Fruit fly (Drosophila melanogaster): ENCODE results near the gene FoxK.

Gene FoxK

DNA sequence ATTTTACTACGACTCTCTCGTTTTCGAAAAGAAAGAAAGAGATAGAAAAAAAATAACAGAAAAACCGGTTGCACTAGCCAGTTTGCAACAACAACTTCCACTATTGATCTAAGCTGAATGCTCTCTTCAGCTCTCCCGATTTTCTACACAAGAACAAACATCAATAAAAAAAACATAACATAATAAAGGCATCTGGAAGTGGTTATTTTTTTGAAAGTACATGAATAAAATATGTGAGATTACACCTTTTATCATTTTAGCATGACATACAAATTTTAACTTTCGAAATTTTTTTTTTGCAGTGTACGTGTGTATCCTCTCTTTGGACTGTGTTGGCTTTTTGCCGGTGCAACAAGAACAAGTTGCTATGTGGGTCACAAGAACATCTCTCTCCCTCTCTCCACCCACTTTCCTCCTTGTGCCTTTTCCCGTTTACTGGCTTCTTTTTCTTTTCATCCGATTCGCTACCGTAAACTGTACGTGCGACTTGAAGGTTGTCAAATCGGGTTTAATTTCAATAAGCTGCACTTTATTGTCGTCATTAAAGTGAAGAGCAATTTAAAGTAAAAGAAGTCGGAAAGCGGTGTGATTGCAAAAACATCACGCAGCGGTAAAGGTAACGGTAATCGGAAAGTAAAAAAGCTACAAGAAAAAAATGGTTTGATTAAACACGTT, 35.9 kb downstream of the FoxK start (continued):
- peak; percentile 92 for TF ChIP-seq CG9437 (GFP tag; optimal IDR thresholded peaks at IDR 0.05)
- TF ChIP-seq CG42726 (GFP tag; IDR thresholded peaks at IDR 0.05; ENCODE audit: partially characterized antibody) = no peak
- TF ChIP-seq pan (optimal IDR thresholded peaks at IDR 0.05) = no peak
- TF ChIP-seq pan (GFP tag; optimal IDR thresholded peaks at IDR 0.05 in 1 of 2, IDR thresholded peaks at IDR 0.05 in 1 of 2) = peak in 1 of 2 experiments; percentile 98
- TF ChIP-seq hth (optimal IDR thresholded peaks at IDR 0.05) = no peak
- peak; percentile 77 for TF ChIP-seq CG18011 (GFP tag; optimal IDR thresholded peaks at IDR 0.05)
- TF ChIP-seq CG14667 (GFP tag; IDR thresholded peaks at IDR 0.05) = peak; percentile 92
- TF ChIP-seq CG10543 (GFP tag; optimal IDR thresholded peaks at IDR 0.05) = peak; percentile 66
- peak; percentile 94 for TF ChIP-seq CG12071 (GFP tag; optimal IDR thresholded peaks at IDR 0.05)
- TF ChIP-seq hbn (GFP tag; IDR thresholded peaks at IDR 0.05; ENCODE audit: partially characterized antibody) = no peak
- TF ChIP-seq CG4282 (GFP tag; optimal IDR thresholded peaks at IDR 0.05) = peak; percentile 90
- peak; percentile 84 for TF ChIP-seq CG6854 (GFP tag; optimal IDR thresholded peaks at IDR 0.05)
- TF ChIP-seq wek (GFP tag; optimal IDR thresholded peaks at IDR 0.05) = peak; percentile 78
- TF ChIP-seq Mrtf (GFP tag; IDR thresholded peaks at IDR 0.05) = peak; percentile 93
- no peak for TF ChIP-seq Sin3A (optimal IDR thresholded peaks at IDR 0.05)
- TF ChIP-seq CG2678 (tag; optimal IDR thresholded peaks at IDR 0.05) = peak; percentile 97
- peak; percentile 98 for TF ChIP-seq CG2202 (tag; optimal IDR thresholded peaks at IDR 0.05)
- no peak for TF ChIP-seq CG2129 (GFP tag; IDR thresholded peaks at IDR 0.05; ENCODE audit: partially characterized antibody)
- TF ChIP-seq Mes4 (GFP tag; optimal IDR thresholded peaks at IDR 0.05) = peak; percentile 98
- peak; percentile 86 for TF ChIP-seq ab (GFP tag; optimal IDR thresholded peaks at IDR 0.05)
- TF ChIP-seq disco-r (GFP tag; optimal IDR thresholded peaks at IDR 0.05) = peak; percentile 92
- TF ChIP-seq fd96Cb (tag; optimal IDR thresholded peaks at IDR 0.05) = peak; percentile 97
- peak; percentile 96 for TF ChIP-seq pnt (GFP tag; optimal IDR thresholded peaks at IDR 0.05)
- TF ChIP-seq eyg (GFP tag; optimal IDR thresholded peaks at IDR 0.05) = peak; percentile 95
- TF ChIP-seq fd3F (GFP tag; optimal IDR thresholded peaks at IDR 0.05) = peak; percentile 89
- TF ChIP-seq Atf6 (GFP tag; IDR thresholded peaks at IDR 0.05) = peak; percentile 93
- TF ChIP-seq CG11085 (GFP tag; IDR thresholded peaks at IDR 0.05) = peak; percentile 82
- peak; percentile 78 for TF ChIP-seq CG9215 (GFP tag; IDR thresholded peaks at IDR 0.05)
- TF ChIP-seq ERR (GFP tag; optimal IDR thresholded peaks at IDR 0.05) = peak; percentile 87
- peak; percentile 87 for TF ChIP-seq dan (GFP tag; IDR thresholded peaks at IDR 0.05)
- TF ChIP-seq lbe (GFP tag; optimal IDR thresholded peaks at IDR 0.05) = no peak
- no peak for TF ChIP-seq Deaf1 (tag; optimal IDR thresholded peaks at IDR 0.05)
- peak; percentile 76; the same call in 1 of the 2 replicates for TF ChIP-seq MBD-R2 (GFP tag; IDR thresholded peaks at IDR 0.05)
- TF ChIP-seq Nf-YA (GFP tag; IDR thresholded peaks at IDR 0.05) = peak; percentile 96
- TF ChIP-seq CG13894 (tag; optimal IDR thresholded peaks at IDR 0.05) = no peak
- peak; percentile 88 for TF ChIP-seq Ets97D (GFP tag; optimal IDR thresholded peaks at IDR 0.05)
- peak; percentile 93 for TF ChIP-seq da (GFP tag; optimal IDR thresholded peaks at IDR 0.05)
- TF ChIP-seq CkIIα-i1 (GFP tag; IDR thresholded peaks at IDR 0.05) = peak; percentile 66; the same call in 1 of the 2 replicates
- TF ChIP-seq ttk (GFP tag; IDR thresholded peaks at IDR 0.05) = peak; percentile 97
- peak; percentile 68 for TF ChIP-seq Sry-β (GFP tag; optimal IDR thresholded peaks at IDR 0.05)
- peak; percentile 69 for TF ChIP-seq CTCF (GFP tag; optimal IDR thresholded peaks at IDR 0.05)
- peak; percentile 93 for TF ChIP-seq trh (GFP tag; optimal IDR thresholded peaks at IDR 0.05)
- TF ChIP-seq CG17186 (GFP tag; optimal IDR thresholded peaks at IDR 0.05) = peak; percentile 82
- TF ChIP-seq zen (tag; optimal IDR thresholded peaks at IDR 0.05) = peak; percentile 94
- TF ChIP-seq br (optimal IDR thresholded peaks at IDR 0.05) = no peak
- peak; percentile 99 for TF ChIP-seq CG17328 (GFP tag; IDR thresholded peaks at IDR 0.05)
- TF ChIP-seq ATbp (GFP tag; optimal IDR thresholded peaks at IDR 0.05) = peak; percentile 95
- TF ChIP-seq pb (GFP tag; optimal IDR thresholded peaks at IDR 0.05) = peak; percentile 94
- peak; percentile 88 for TF ChIP-seq CG6272 (GFP tag; IDR thresholded peaks at IDR 0.05)
- peak; percentile 96 for TF ChIP-seq Spps (tag; optimal IDR thresholded peaks at IDR 0.05)
- peak; percentile 94 for TF ChIP-seq CG7786 (GFP tag; optimal IDR thresholded peaks at IDR 0.05)
- TF ChIP-seq CG5245 (GFP tag; optimal IDR thresholded peaks at IDR 0.05) = peak; percentile 96
